Worm (Caenorhabditis elegans): ENCODE data around the gene C50A2.3.
"Not testable (repeated sequence)": the region's sequence is repeated elsewhere in the genome, so short reads cannot be mapped to it uniquely, and the experiment has no call there.

C50A2.3 gene

DNA sequence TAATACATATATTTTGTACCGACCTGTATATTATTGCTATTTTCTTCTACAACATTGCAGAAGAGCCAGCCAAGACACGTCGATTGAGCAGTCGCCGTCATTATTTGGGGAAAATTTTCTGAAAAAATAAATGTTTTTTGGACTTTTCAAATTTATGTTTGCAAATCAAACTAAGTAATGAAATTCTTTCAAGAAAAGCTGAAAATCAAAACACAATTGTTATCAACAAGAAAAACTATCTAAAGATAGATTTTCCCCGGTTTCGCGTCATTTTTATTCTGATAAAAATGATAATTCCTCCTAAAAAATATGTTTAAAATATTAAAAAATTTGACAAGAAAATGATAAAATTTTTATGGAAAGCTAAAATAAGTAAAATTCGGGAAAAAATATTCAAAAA is at the start of gene C50A2.3:
C50A2.3 (minus strand) TSS at position 101 of the 400 bp plus-strand sequence.
- no peak for TF ChIP-seq nhr-237 (tag; optimal IDR thresholded peaks at IDR 0.05)
- no peak for TF ChIP-seq ceh-39 (tag; optimal IDR thresholded peaks at IDR 0.05)
- no peak for TF ChIP-seq drap-1 (GFP tag; optimal IDR thresholded peaks at IDR 0.05)
- no peak for TF ChIP-seq elt-3 (tag; optimal IDR thresholded peaks at IDR 0.05)
- TF ChIP-seq ceh-43 (GFP tag; optimal IDR thresholded peaks at IDR 0.05) = no peak
- TF ChIP-seq lin-32 (GFP tag; optimal IDR thresholded peaks at IDR 0.05) = no peak
- no peak for TF ChIP-seq elt-1 (tag; optimal IDR thresholded peaks at IDR 0.05; ENCODE audit: borderline replicate concordance, insufficient read depth)
- TF ChIP-seq ztf-11 (tag; optimal IDR thresholded peaks at IDR 0.05) = no peak
- no peak for TF ChIP-seq lsy-2 (tag; optimal IDR thresholded peaks at IDR 0.05)

DNA sequence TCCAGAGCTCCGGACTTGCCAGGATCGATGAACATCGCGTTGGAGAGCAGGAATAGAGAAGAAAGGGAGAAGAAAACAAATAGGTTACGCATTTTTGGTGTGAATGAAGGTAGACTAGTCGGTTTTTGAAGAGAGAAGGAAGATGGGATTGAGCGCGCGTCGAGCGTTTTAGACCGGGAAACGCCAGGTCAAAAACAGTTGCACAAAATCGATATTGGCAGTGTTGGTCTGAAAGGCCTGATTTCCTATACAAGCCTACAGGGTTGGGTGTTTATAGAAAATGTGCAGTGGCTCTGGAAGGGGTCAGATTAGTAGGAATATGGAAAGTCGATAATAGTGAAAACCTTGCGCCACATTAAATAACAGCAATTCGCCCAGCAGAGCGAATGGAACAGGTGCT is 47.0 kb upstream of the C50A2.3 start, which contains the start of gene dsl-2:
dsl-2 (minus strand) TSS at position 101 of the 400 bp plus-strand sequence.
- TF ChIP-seq nhr-76 (tag; optimal IDR thresholded peaks at IDR 0.05) = no peak
- no peak for TF ChIP-seq ceh-43 (GFP tag; optimal IDR thresholded peaks at IDR 0.05)
- no peak for TF ChIP-seq unc-120 (tag; optimal IDR thresholded peaks at IDR 0.05; ENCODE audit: poor library complexity, severe bottlenecking)
- no peak for TF ChIP-seq cnd-1 (tag; optimal IDR thresholded peaks at IDR 0.05)

DNA sequence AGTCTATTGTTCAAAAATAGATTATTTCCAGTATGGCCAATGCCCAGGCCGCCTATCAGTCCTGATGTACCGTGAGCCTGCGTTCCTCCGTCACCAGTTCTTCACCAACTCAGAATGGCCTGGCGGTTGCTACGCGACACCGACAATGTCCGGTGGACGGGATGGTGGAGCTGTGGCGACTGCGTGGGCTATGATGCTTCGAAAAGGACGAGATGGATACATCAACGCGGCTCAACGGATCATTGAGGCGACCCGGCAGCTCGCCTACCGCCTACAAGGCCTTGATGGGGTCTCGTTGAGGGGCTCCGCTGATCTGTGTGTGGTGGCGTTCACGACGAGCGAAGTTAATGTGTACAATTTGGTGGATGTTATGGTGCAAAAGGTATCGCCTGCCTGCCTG is 41.7 kb upstream of the C50A2.3 start:
- no peak for TF ChIP-seq lsy-2 (tag; optimal IDR thresholded peaks at IDR 0.05)
- no peak for TF ChIP-seq elt-1 (tag; optimal IDR thresholded peaks at IDR 0.05; ENCODE audit: borderline replicate concordance, insufficient read depth)
- no peak for TF ChIP-seq ces-1 (GFP tag; optimal IDR thresholded peaks at IDR 0.05)
- TF ChIP-seq sptf-1 (tag; optimal IDR thresholded peaks at IDR 0.05) = no peak
- no peak for TF ChIP-seq mls-2 (tag; optimal IDR thresholded peaks at IDR 0.05)
- TF ChIP-seq ceh-43 (GFP tag; optimal IDR thresholded peaks at IDR 0.05) = no peak
- TF ChIP-seq ham-2 (GFP tag; optimal IDR thresholded peaks at IDR 0.05) = no peak
- TF ChIP-seq nhr-12 (tag; optimal IDR thresholded peaks at IDR 0.05) = no peak
- no peak for TF ChIP-seq M03D4.4 (tag; optimal IDR thresholded peaks at IDR 0.05)
- no peak for TF ChIP-seq ceh-83 (GFP tag; optimal IDR thresholded peaks at IDR 0.05)
- no peak for TF ChIP-seq ceh-39 (tag; optimal IDR thresholded peaks at IDR 0.05)
- TF ChIP-seq nhr-2 (tag; optimal IDR thresholded peaks at IDR 0.05) = no peak
- no peak for TF ChIP-seq mab-5 (tag; optimal IDR thresholded peaks at IDR 0.05)
- no peak for TF ChIP-seq snpc-4 (tag; optimal IDR thresholded peaks at IDR 0.05)
- TF ChIP-seq lin-32 (GFP tag; optimal IDR thresholded peaks at IDR 0.05) = no peak

DNA sequence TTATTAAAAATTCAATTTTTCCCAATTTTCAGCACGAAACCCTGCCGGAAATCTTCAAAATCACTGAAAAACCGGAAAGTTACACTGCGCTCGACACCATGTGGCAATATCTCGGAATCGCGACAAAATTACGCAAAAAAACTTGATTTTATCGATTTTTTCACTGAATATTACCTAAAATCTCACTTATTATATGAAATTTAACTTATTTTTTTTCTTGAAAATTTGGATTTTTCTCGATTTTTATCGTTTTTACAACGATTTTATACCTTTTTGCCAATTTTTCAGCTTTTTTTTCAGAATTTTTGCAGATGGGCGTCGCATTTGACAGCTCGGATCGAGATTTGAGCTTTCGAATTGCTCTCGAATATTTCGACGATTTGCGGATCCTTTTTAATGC is 34.9 kb upstream of the C50A2.3 start, which contains the start of gene spl-3:
spl-3 (plus strand) TSS at position 301 of the 400 bp plus-strand sequence.
- TF ChIP-seq M03D4.4 (tag; optimal IDR thresholded peaks at IDR 0.05) (no peak), zip-8 (tag; optimal IDR thresholded peaks at IDR 0.05) (no peak), sptf-1 (tag; optimal IDR thresholded peaks at IDR 0.05) (no peak), pha-4 (tag; optimal IDR thresholded peaks at IDR 0.05) (no peak), ceh-43 (GFP tag; optimal IDR thresholded peaks at IDR 0.05) (no peak), nhr-2 (tag; optimal IDR thresholded peaks at IDR 0.05) (no peak), blmp-1 (tag; optimal IDR thresholded peaks at IDR 0.05) (no peak), snpc-4 (tag; optimal IDR thresholded peaks at IDR 0.05) (no peak), lin-13 (tag; optimal IDR thresholded peaks at IDR 0.05) (no peak), nhr-12 (tag; optimal IDR thresholded peaks at IDR 0.05) (no peak)

DNA sequence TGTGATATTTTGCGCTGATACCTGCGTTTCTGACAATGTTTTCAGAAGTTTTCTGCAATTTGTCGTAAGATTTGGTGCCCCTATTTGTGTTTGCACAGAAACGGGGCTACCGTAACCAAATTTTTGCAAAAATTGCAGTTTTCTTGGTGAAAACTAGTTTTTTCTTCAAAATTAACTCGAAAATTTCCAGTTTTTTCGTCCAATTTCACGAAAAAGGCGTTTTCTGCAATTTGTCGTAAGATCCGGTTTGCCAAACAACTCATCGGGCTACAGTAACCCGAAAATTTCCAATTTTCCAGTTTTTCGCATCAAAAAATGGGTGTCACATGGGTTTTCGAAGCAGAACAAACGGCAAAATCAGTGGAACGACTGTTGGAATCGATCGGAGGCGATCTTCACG is 29.7 kb upstream of the C50A2.3 start, which contains the start of gene mdt-20:
mdt-20 (plus strand) TSS at position 301 of the 400 bp plus-strand sequence.
- TF ChIP-seq unc-120 (tag; optimal IDR thresholded peaks at IDR 0.05; ENCODE audit: poor library complexity, severe bottlenecking); elt-1 (tag; optimal IDR thresholded peaks at IDR 0.05; ENCODE audit: borderline replicate concordance, insufficient read depth); mep-1 (tag; optimal IDR thresholded peaks at IDR 0.05): not testable (repeated sequence)

DNA sequence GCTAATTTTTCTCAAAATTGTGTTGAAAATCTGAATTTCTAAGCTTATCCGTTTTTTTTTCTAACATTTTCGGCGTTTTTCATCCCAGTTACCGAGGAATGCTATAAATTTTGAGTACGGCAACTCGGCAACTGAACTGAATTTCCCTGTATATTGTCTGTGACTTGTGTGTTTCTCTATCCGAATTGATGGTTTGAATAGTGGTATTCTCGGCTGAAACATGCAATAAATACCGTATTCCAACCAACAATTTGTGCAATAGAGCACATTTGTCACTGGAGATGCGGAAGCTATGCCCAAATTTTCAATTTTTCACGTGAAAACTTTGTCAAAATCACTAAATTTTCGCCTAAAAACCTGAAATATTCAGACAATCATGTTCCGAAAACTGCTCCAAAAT is 24.5 kb upstream of the C50A2.3 start, which contains the start of gene rmif-2:
rmif-2 (plus strand) TSS at position 301 of the 400 bp plus-strand sequence.
- TF ChIP-seq unc-120 (tag; optimal IDR thresholded peaks at IDR 0.05; ENCODE audit: poor library complexity, severe bottlenecking); M03D4.4 (tag; optimal IDR thresholded peaks at IDR 0.05); flh-1 (GFP tag; optimal IDR thresholded peaks at IDR 0.05): not testable (repeated sequence)
